Worm (Caenorhabditis elegans): ENCODE data around the gene cyn-11.

- TF ChIP-seq tbx-2 (tag; optimal IDR thresholded peaks at IDR 0.05) (no peak), nhr-76 (tag; optimal IDR thresholded peaks at IDR 0.05) (no peak), nhr-12 (tag; optimal IDR thresholded peaks at IDR 0.05) (no peak), ama-1 (optimal IDR thresholded peaks at IDR 0.05) (no peak), unc-62 (GFP tag; optimal IDR thresholded peaks at IDR 0.05) (no peak), zag-1 (tag; optimal IDR thresholded peaks at IDR 0.05) (no peak), ztf-4 (tag; optimal IDR thresholded peaks at IDR 0.05) (no peak), snpc-4 (tag; optimal IDR thresholded peaks at IDR 0.05) (no peak)
Observed at ce11 chrII:8751042-8751441, 35.0 kb upstream of the cyn-11 start.
